Fruit fly (Drosophila melanogaster): Measurements from ENCODE around the gene CG1578.
A peak's percentile ranks its signal among the peaks of the same experiment; 100 is the strongest.

- TF ChIP-seq CG12605 (GFP tag; IDR thresholded peaks at IDR 0.05) (peak; percentile 97), CG17806 (tag; optimal IDR thresholded peaks at IDR 0.05) (peak; percentile 92), CG13204 (GFP tag; optimal IDR thresholded peaks at IDR 0.05) (peak; percentile 86), EcR (GFP tag; optimal IDR thresholded peaks at IDR 0.05) (peak; percentile 89), CG14655 (GFP tag; optimal IDR thresholded peaks at IDR 0.05) (peak; percentile 92), fd96Ca (GFP tag; IDR thresholded peaks at IDR 0.05) (peak; percentile 94)
These were observed 41.4 kb upstream of the CG1578 start for dm6 chrX:11857522-11858438.

All from whole organism, pupa.